Worm (Caenorhabditis elegans) whole organism, L1 larva: ENCODE results near the gene col-69.

Experiments used
- C04F5.9 ChIP-seq: sonication (generic microtip); optimal IDR thresholded peaks from 2 replicates; lab custom pipeline; 2016; ENCODE audit warnings: missing genetic modification characterization, missing compliant biosample characterization
- C16A3.4 ChIP-seq: fragments of 150-350 bp; optimal IDR thresholded peaks from 2 replicates; lab custom pipeline; 2014; ENCODE audit warnings: missing biosample characterization, missing genetic modification characterization
- C34B4.2 ChIP-seq: sonication (generic microtip); optimal IDR thresholded peaks from 2 replicates; lab custom pipeline; 2017; ENCODE audit warnings: mild to moderate bottlenecking, missing genetic modification characterization, missing compliant biosample characterization
- F16B12.6 ChIP-seq: fragments of 150-350 bp; optimal IDR thresholded peaks from 2 replicates; lab custom pipeline; 2014; ENCODE audit warnings: missing biosample characterization, missing genetic modification characterization
- Y116A8C.19 ChIP-seq: sonication (generic microtip); optimal IDR thresholded peaks from 2 replicates; lab custom pipeline; 2016; ENCODE audit warnings: missing compliant biosample characterization, missing genetic modification characterization, borderline replicate concordance
- ceh-63 ChIP-seq: fragments of 200-800 bp; sonication (Bioruptor generic); optimal IDR thresholded peaks from 2 replicates; lab custom pipeline; 2018; ENCODE audit warnings: mild to moderate bottlenecking, missing genetic modification characterization, missing compliant biosample characterization
- ceh-8 ChIP-seq: fragments of 200-800 bp; sonication (Bioruptor generic); optimal IDR thresholded peaks from 2 replicates; lab custom pipeline; 2018; ENCODE audit warnings: mild to moderate bottlenecking, missing genetic modification characterization, moderate library complexity, missing compliant biosample characterization
- ceh-82 ChIP-seq, 3 experiments: fragments of 150-350 bp in 1 of 3; sonication (generic microtip) in 2 of 3; optimal IDR thresholded peaks; 2 replicates each; lab custom pipeline; 2014 to 2017; ENCODE audit warnings: missing biosample characterization in 3 of 3, missing genetic modification characterization in 3 of 3
- ceh-88 ChIP-seq: fragments of 200-800 bp; sonication (Bioruptor generic); IDR thresholded peaks from 2 replicates; pipeline ENCODE4 v1.3.6; 2022; ENCODE audit warnings: missing genetic modification characterization, missing compliant biosample characterization
- ces-1 ChIP-seq: fragments of 150-350 bp; optimal IDR thresholded peaks from 2 replicates; lab custom pipeline; 2014; ENCODE audit warnings: missing biosample characterization, missing genetic modification reagents, missing genetic modification characterization
- efl-1 ChIP-seq, 4 experiments: fragments of 150-350 bp; optimal IDR thresholded peaks in 3 of 4; peaks in 1 of 4; 1 replicate in 1 of 4; 2 replicates in 3 of 4; lab custom pipeline; 2014; ENCODE audit warnings: missing biosample characterization in 2 of 4, missing genetic modification characterization in 2 of 4, missing genetic modification reagents in 2 of 4
- efl-3 ChIP-seq: fragments of 200-800 bp; sonication (Bioruptor generic); optimal IDR thresholded peaks from 2 replicates; lab custom pipeline; 2018; ENCODE audit warnings: mild to moderate bottlenecking, missing genetic modification characterization, missing compliant biosample characterization
- egl-13 ChIP-seq: sonication (generic microtip); optimal IDR thresholded peaks from 2 replicates; lab custom pipeline; 2016; ENCODE audit warnings: missing genotype, missing genetic modification reagents, missing genetic modification characterization, missing compliant biosample characterization
- elt-2 ChIP-seq: sonication (generic microtip); optimal IDR thresholded peaks from 2 replicates; lab custom pipeline; 2016; ENCODE audit warnings: missing genetic modification characterization, mild to moderate bottlenecking, inconsistent platforms, missing compliant biosample characterization, missing genetic modification reagents
- ets-5 ChIP-seq: fragments of 200-800 bp; sonication (Bioruptor generic); IDR thresholded peaks from 2 replicates; pipeline ENCODE4 v1.3.6; 2022; ENCODE audit warnings: missing genetic modification characterization, missing compliant biosample characterization
- fkh-4 ChIP-seq: sonication (generic microtip); optimal IDR thresholded peaks from 2 replicates; lab custom pipeline; 2016; ENCODE audit warnings: missing compliant biosample characterization, missing genetic modification characterization, borderline replicate concordance
- grh-1 ChIP-seq: fragments of 200-800 bp; sonication (Bioruptor generic); IDR thresholded peaks from 2 replicates; pipeline ENCODE4 v1.3.6; 2022; ENCODE audit warnings: missing genetic modification reagents, missing genetic modification characterization, missing compliant biosample characterization
- hlh-17 ChIP-seq: fragments of 200-800 bp; sonication (Bioruptor generic); optimal IDR thresholded peaks from 2 replicates; lab custom pipeline; 2018; ENCODE audit warnings: missing genetic modification characterization, mild to moderate bottlenecking, missing compliant biosample characterization, moderate library complexity, borderline replicate concordance
- irx-1 ChIP-seq: sonication (generic microtip); optimal IDR thresholded peaks from 2 replicates; lab custom pipeline; 2016; ENCODE audit warnings: missing genetic modification characterization, missing compliant biosample characterization
- isw-1 ChIP-seq: fragments of 200-800 bp; sonication (Bioruptor generic); IDR thresholded peaks from 2 replicates; pipeline ENCODE4 v1.3.6; 2022; ENCODE audit warnings: missing genetic modification characterization, missing compliant biosample characterization
- jun-1 ChIP-seq: fragments of 150-350 bp; optimal IDR thresholded peaks from 2 replicates; lab custom pipeline; 2014; ENCODE audit warnings: missing biosample characterization, missing genetic modification reagents, missing genetic modification characterization
- lin-13 ChIP-seq: fragments of 150-350 bp; optimal IDR thresholded peaks from 2 replicates; lab custom pipeline; 2014; ENCODE audit warnings: missing biosample characterization, missing genetic modification reagents, missing genetic modification characterization
- lin-15B ChIP-seq: fragments of 150-350 bp; sonication (generic microtip); optimal IDR thresholded peaks from 3 replicates; lab custom pipeline; 2014; ENCODE audit warnings: missing biosample characterization, missing genetic modification characterization
- lin-39 ChIP-seq: fragments of 150-350 bp; optimal IDR thresholded peaks from 2 replicates; lab custom pipeline; 2014; ENCODE audit warnings: missing biosample characterization, missing genetic modification reagents, missing genetic modification characterization
- lir-3 ChIP-seq: sonication (generic microtip); optimal IDR thresholded peaks from 2 replicates; lab custom pipeline; 2016; ENCODE audit warnings: mild to moderate bottlenecking, missing genetic modification characterization, moderate library complexity, missing compliant biosample characterization; ENCODE audit not compliant: poor library complexity
- mab-9 ChIP-seq: fragments of 200-800 bp; sonication (Bioruptor generic); IDR thresholded peaks from 2 replicates; pipeline ENCODE4 v1.3.6; 2022; ENCODE audit warnings: missing genetic modification reagents, missing genetic modification characterization, missing compliant biosample characterization
- mep-1 ChIP-seq: fragments of 150-350 bp; optimal IDR thresholded peaks from 2 replicates; lab custom pipeline; 2014; ENCODE audit warnings: missing biosample characterization, missing genetic modification characterization
- nhr-11 ChIP-seq: fragments of 150-350 bp; optimal IDR thresholded peaks from 2 replicates; lab custom pipeline; 2014; ENCODE audit warnings: missing biosample characterization, missing genetic modification characterization
- nhr-12 ChIP-seq: sonication (generic microtip); optimal IDR thresholded peaks from 2 replicates; lab custom pipeline; 2017; ENCODE audit warnings: missing biosample characterization, missing genetic modification characterization
- nhr-19 ChIP-seq: fragments of 200-800 bp; sonication (Bioruptor generic); conservative IDR thresholded peaks from 2 replicates; pipeline ENCODE4 v1.3.6; 2022; ENCODE audit warnings: missing genetic modification characterization, missing compliant biosample characterization
- nhr-28 ChIP-seq: fragments of 150-350 bp; optimal IDR thresholded peaks from 2 replicates; lab custom pipeline; 2014; ENCODE audit warnings: missing biosample characterization, missing genetic modification characterization
- nhr-71 ChIP-seq: sonication (generic microtip); optimal IDR thresholded peaks from 2 replicates; lab custom pipeline; 2016; ENCODE audit warnings: mild to moderate bottlenecking, missing genetic modification characterization, moderate library complexity, missing compliant biosample characterization
- nhr-76 ChIP-seq: sonication (generic microtip); optimal IDR thresholded peaks from 2 replicates; lab custom pipeline; 2017; ENCODE audit warnings: missing biosample characterization, missing genetic modification characterization
- nhr-77 ChIP-seq: fragments of 150-350 bp; optimal IDR thresholded peaks from 2 replicates; lab custom pipeline; 2014; ENCODE audit warnings: missing biosample characterization, missing genetic modification characterization
- nhr-84 ChIP-seq: sonication (generic microtip); optimal IDR thresholded peaks from 2 replicates; lab custom pipeline; 2017; ENCODE audit warnings: missing biosample characterization, missing genetic modification characterization
- nhr-85 ChIP-seq: sonication (generic microtip); peaks from one replicate; lab custom pipeline; 2016; ENCODE audit warnings: missing genetic modification characterization, inconsistent platforms, missing compliant biosample characterization
- nhr-90 ChIP-seq: sonication (generic microtip); optimal IDR thresholded peaks from 2 replicates; lab custom pipeline; 2016; ENCODE audit warnings: mild to moderate bottlenecking, missing genetic modification characterization, missing compliant biosample characterization; ENCODE audit not compliant: poor library complexity
- pag-3 ChIP-seq: sonication (generic microtip); optimal IDR thresholded peaks from 2 replicates; lab custom pipeline; 2017; ENCODE audit warnings: missing genetic modification characterization, mild to moderate bottlenecking, missing compliant biosample characterization, antibody characterized with exemption, borderline replicate concordance; ENCODE audit not compliant: insufficient read depth
- pax-3 ChIP-seq: fragments of 200-800 bp; sonication (Bioruptor generic); optimal IDR thresholded peaks from 2 replicates; lab custom pipeline; 2018; ENCODE audit warnings: mild to moderate bottlenecking, missing genetic modification characterization, moderate library complexity, missing compliant biosample characterization
- pqm-1 ChIP-seq: sonication (generic microtip); optimal IDR thresholded peaks from 3 replicates; lab custom pipeline; 2017; ENCODE audit warnings: missing biosample characterization, missing genetic modification characterization
- snpc-4 ChIP-seq: fragments of 150-350 bp; optimal IDR thresholded peaks from 2 replicates; lab custom pipeline; 2014; ENCODE audit warnings: missing biosample characterization, missing genetic modification characterization
- sox-4 ChIP-seq: sonication (generic microtip); optimal IDR thresholded peaks from 2 replicates; lab custom pipeline; 2016; ENCODE audit warnings: missing genetic modification characterization, missing compliant biosample characterization
- sup-37 ChIP-seq: fragments of 200-800 bp; sonication (Bioruptor generic); optimal IDR thresholded peaks from 2 replicates; lab custom pipeline; 2018; ENCODE audit warnings: mild to moderate bottlenecking, missing genetic modification characterization, missing compliant biosample characterization
- tlp-1 ChIP-seq: fragments of 150-350 bp; optimal IDR thresholded peaks from 2 replicates; lab custom pipeline; 2014; ENCODE audit warnings: missing biosample characterization, missing genetic modification characterization
- unc-30 ChIP-seq: sonication (generic microtip); optimal IDR thresholded peaks from 2 replicates; lab custom pipeline; 2017; ENCODE audit warnings: missing biosample characterization, missing genetic modification characterization
- unc-62 ChIP-seq: fragments of 150-350 bp; optimal IDR thresholded peaks from 2 replicates; lab custom pipeline; 2014; ENCODE audit warnings: missing biosample characterization, missing genetic modification reagents, missing genetic modification characterization
- unc-86 ChIP-seq: sonication (generic microtip); optimal IDR thresholded peaks from 2 replicates; lab custom pipeline; 2016; ENCODE audit warnings: missing genetic modification characterization, missing compliant biosample characterization
- vab-15 ChIP-seq: sonication (generic microtip); optimal IDR thresholded peaks from 2 replicates; lab custom pipeline; 2017; ENCODE audit warnings: missing genotype, mild to moderate bottlenecking, missing genetic modification characterization, missing compliant biosample characterization
- xbp-1 ChIP-seq: sonication (generic microtip); optimal IDR thresholded peaks from 2 replicates; lab custom pipeline; 2016; ENCODE audit warnings: missing genetic modification characterization, missing compliant biosample characterization
- zag-1 ChIP-seq: fragments of 150-350 bp; optimal IDR thresholded peaks from 2 replicates; lab custom pipeline; 2014; ENCODE audit warnings: missing biosample characterization, missing genetic modification characterization
- zip-4 ChIP-seq: fragments of 200-800 bp; sonication (Bioruptor generic); optimal IDR thresholded peaks from 2 replicates; lab custom pipeline; 2018; ENCODE audit warnings: mild to moderate bottlenecking, missing genetic modification characterization, moderate library complexity, missing compliant biosample characterization
- ztf-11 ChIP-seq, 2 experiments: sonication (generic microtip); optimal IDR thresholded peaks; 2 replicates each; lab custom pipeline; 2016 to 2017; ENCODE audit warnings: missing genetic modification characterization in 2 of 2, missing biosample characterization in 1 of 2, missing compliant biosample characterization in 1 of 2
- ztf-4 ChIP-seq: fragments of 150-350 bp; optimal IDR thresholded peaks from 2 replicates; lab custom pipeline; 2014; ENCODE audit warnings: missing biosample characterization, missing genetic modification characterization

Gene col-69

ce11 chrII:347734-348133, 42.2 kb upstream of the col-69 start, which contains the start of gene D1069.3 (continued):
- TF ChIP-seq ceh-8, result peak; percentile 90
- TF ChIP-seq sup-37 (GFP tag; lab: Kevin White, UChicago), result no peak
- TF ChIP-seq unc-86 (tag; lab: Kevin White, UChicago), result peak; percentile 34
- TF ChIP-seq nhr-11 (tag; lab: Kevin White, UChicago), result no peak
- TF ChIP-seq unc-30 (tag; lab: Kevin White, UChicago), result no peak
- no peak for TF ChIP-seq tlp-1
- peak; percentile 9 for TF ChIP-seq C04F5.9 (tag; lab: Kevin White, UChicago)
- no peak for TF ChIP-seq C34B4.2 (tag; lab: Kevin White, UChicago)
- TF ChIP-seq lir-3, result no peak
- no peak for TF ChIP-seq zag-1 (tag; lab: Kevin White, UChicago)
- TF ChIP-seq nhr-85, result peak; percentile 39
- TF ChIP-seq Y116A8C.19 (tag; lab: Kevin White, UChicago), result no peak
- TF ChIP-seq elt-2 (tag; lab: Kevin White, UChicago), result no peak
- TF ChIP-seq unc-62 (GFP tag; lab: Kevin White, UChicago), result no peak
- no peak for TF ChIP-seq pqm-1
- no peak for TF ChIP-seq vab-15 (tag; lab: Kevin White, UChicago)
- TF ChIP-seq pag-3 (tag; lab: Kevin White, UChicago), result no peak
- TF ChIP-seq grh-1, result no peak
- TF ChIP-seq nhr-77 (tag; lab: Kevin White, UChicago), result no peak
- TF ChIP-seq nhr-84, result no peak
- TF ChIP-seq efl-1 (optimal IDR thresholded peaks at IDR 0.05; lab: Kevin White, UChicago), result peak; percentile 62 to 65
- peak; percentile 53 to 90 for TF ChIP-seq efl-1 (GFP tag; optimal IDR thresholded peaks at IDR 0.05 in 1 of 2; lab: Kevin White, UChicago)
- no peak for TF ChIP-seq nhr-28
- TF ChIP-seq nhr-12 (tag; lab: Kevin White, UChicago), result no peak
- no peak for TF ChIP-seq hlh-17 (GFP tag; lab: Kevin White, UChicago)
- TF ChIP-seq ztf-4 (tag; lab: Kevin White, UChicago), result no peak
- no peak for TF ChIP-seq lin-13 (GFP tag; lab: Kevin White, UChicago)
- TF ChIP-seq xbp-1, result peak; percentile 48
- TF ChIP-seq egl-13, result no peak
- peak; percentile 31 to 52 (median 41) for TF ChIP-seq ceh-82 (tag; optimal IDR thresholded peaks at IDR 0.05; lab: Kevin White, UChicago)
- no peak for TF ChIP-seq lin-15B (tag; lab: Kevin White, UChicago)
- TF ChIP-seq ztf-11 (tag; optimal IDR thresholded peaks at IDR 0.05; lab: Kevin White, UChicago), result no peak
- no peak for TF ChIP-seq fkh-4 (tag; lab: Kevin White, UChicago)
- TF ChIP-seq nhr-19 (GFP tag; lab: Robert Waterston, UW), result 0 out of 2 replicates have a peak, but pooled peaks have one; percentile 23
- TF ChIP-seq ets-5 (GFP tag; lab: Robert Waterston, UW), result no peak
- no peak for TF ChIP-seq ceh-88 (GFP tag; lab: Robert Waterston, UW)
- TF ChIP-seq irx-1, result no peak
- TF ChIP-seq zip-4 (GFP tag; lab: Kevin White, UChicago), result no peak
- peak; percentile 43 for TF ChIP-seq F16B12.6 (tag; lab: Kevin White, UChicago)
- no peak for TF ChIP-seq snpc-4 (tag; lab: Kevin White, UChicago)
- no peak for TF ChIP-seq jun-1
- peak; percentile 67 for TF ChIP-seq nhr-71 (tag; lab: Kevin White, UChicago)
- TF ChIP-seq lin-39, result no peak
- TF ChIP-seq mep-1 (tag; lab: Kevin White, UChicago), result peak; percentile 50
- no peak for TF ChIP-seq sox-4 (tag; lab: Kevin White, UChicago)
- no peak for TF ChIP-seq nhr-90 (tag; lab: Kevin White, UChicago)
- TF ChIP-seq isw-1 (GFP tag; lab: Robert Waterston, UW), result peak; percentile 47; the same call in 1 of the 2 replicates
- no peak for TF ChIP-seq mab-9 (GFP tag; lab: Robert Waterston, UW)
- no peak for TF ChIP-seq efl-3 (GFP tag; lab: Kevin White, UChicago)
- TF ChIP-seq pax-3 (tag; lab: Kevin White, UChicago), result no peak
- no peak for TF ChIP-seq nhr-76 (tag; lab: Kevin White, UChicago)
- TF ChIP-seq ceh-63, result no peak
- no peak for TF ChIP-seq C16A3.4 (tag; lab: Kevin White, UChicago)
- peak; percentile 4 for TF ChIP-seq ces-1 (GFP tag; lab: Kevin White, UChicago)
